Fruit fly (Drosophila melanogaster): ENCODE measurements around the gene Eato.

dm6 chr2L:13807959-13808358 lies 24.1 kb downstream of the Eato start:
- TF ChIP-seq lola (GFP tag; optimal IDR thresholded peaks at IDR 0.05) = no peak
- no peak for TF ChIP-seq ey (GFP tag; optimal IDR thresholded peaks at IDR 0.05)
- no peak for TF ChIP-seq HLH106 (tag; optimal IDR thresholded peaks at IDR 0.05)
